Worm (Caenorhabditis elegans): ENCODE measurements around the gene ZK1240.2.

ZK1240.2 gene

DNA sequence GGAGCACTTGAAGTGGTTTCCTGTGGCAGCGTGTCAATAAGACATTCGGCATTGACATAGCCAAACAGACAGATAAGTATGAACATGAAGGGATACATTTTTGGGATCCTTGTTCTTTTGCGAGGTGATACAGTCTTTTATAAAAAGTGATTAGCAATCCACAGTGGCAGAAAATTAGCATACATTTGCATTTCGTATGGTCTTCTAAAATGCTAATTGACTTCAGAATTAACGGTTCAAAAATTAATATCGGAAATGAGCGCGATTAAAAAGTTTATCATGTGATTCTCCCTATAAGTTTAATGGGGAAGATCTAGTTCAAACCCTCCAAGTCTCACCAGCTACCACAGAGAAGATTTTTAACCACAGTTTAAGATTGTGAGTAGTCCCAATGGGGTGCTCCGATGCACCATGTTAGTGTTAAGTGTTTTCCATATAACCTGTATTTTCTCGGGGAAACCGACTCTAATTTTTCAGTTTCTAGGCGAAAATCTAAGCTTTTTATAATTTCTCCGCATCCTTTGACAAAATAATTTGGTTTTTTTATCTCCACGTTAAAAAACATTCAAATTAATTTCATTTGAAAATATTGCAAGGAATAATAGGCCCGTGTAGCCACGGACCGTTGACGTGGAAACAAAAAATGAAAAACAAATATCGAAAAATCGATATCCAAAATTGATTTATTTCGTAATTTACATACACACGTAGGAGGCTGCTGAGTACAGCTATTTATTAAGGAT, 43.6 kb downstream of the ZK1240.2 start, which contains the start of the genes F43C11.12 and F16G10.5:
F43C11.12 (minus strand) TSS at position 101 of the 743 bp plus-strand sequence.
F16G10.5 (plus strand) TSS at position 693 of the 743 bp plus-strand sequence.
- TF ChIP-seq lin-13 (GFP tag; optimal IDR thresholded peaks at IDR 0.05) (no peak), unc-62 (GFP tag; optimal IDR thresholded peaks at IDR 0.05) (no peak), skn-1 (tag; optimal IDR thresholded peaks at IDR 0.05) (no peak), nhr-77 (tag; optimal IDR thresholded peaks at IDR 0.05) (no peak), mbf-1 (tag; optimal IDR thresholded peaks at IDR 0.05) (no peak), F13H6.1 (tag; optimal IDR thresholded peaks at IDR 0.05) (no peak), nhr-12 (tag; optimal IDR thresholded peaks at IDR 0.05) (no peak), gmeb-1 (tag; optimal IDR thresholded peaks at IDR 0.05) (no peak), sma-3 (GFP tag; optimal IDR thresholded peaks at IDR 0.05) (no peak), zag-1 (tag; optimal IDR thresholded peaks at IDR 0.05) (no peak), mab-5 (tag; optimal IDR thresholded peaks at IDR 0.05) (no peak), unc-39 (tag; optimal IDR thresholded peaks at IDR 0.05) (no peak), nhr-21 (tag; optimal IDR thresholded peaks at IDR 0.05) (no peak), dmd-4 (tag; optimal IDR thresholded peaks at IDR 0.05) (no peak), ama-1 (optimal IDR thresholded peaks at IDR 0.05) (no peak), lsy-2 (tag; optimal IDR thresholded peaks at IDR 0.05) (no peak)

DNA sequence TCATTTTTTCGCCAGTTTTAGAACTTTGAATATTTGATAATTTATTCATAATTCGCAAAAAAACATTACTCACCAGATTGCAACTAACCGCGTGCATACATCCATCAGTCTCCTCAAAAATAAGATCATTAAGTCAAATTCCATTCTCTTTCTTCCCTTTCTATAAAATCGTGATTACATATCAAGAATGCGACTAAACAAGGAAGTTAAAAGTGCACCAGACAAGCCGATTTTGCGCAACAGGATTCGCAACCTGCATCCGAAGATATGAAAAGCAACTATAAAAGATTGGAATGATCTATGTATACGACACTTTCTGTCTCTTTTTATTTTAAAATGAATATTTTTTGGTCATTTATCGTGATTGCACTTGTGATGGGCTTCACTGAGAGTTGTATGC, 45.8 kb downstream of the ZK1240.2 start, which contains the start of gene hpo-25:
hpo-25 (plus strand) TSS at position 301 of the 400 bp plus-strand sequence.
- TF ChIP-seq alr-1 (tag; optimal IDR thresholded peaks at IDR 0.05) (no peak), nhr-129 (tag; optimal IDR thresholded peaks at IDR 0.05) (no peak), mdl-1 (tag; optimal IDR thresholded peaks at IDR 0.05) (no peak), unc-62 (GFP tag; optimal IDR thresholded peaks at IDR 0.05) (no peak), unc-39 (tag; optimal IDR thresholded peaks at IDR 0.05) (no peak), ztf-4 (tag; optimal IDR thresholded peaks at IDR 0.05) (no peak), nhr-6 (tag; optimal IDR thresholded peaks at IDR 0.05) (no peak), elt-1 (tag; optimal IDR thresholded peaks at IDR 0.05) (no peak), skn-1 (tag; optimal IDR thresholded peaks at IDR 0.05) (no peak), dmd-4 (tag; optimal IDR thresholded peaks at IDR 0.05) (no peak), F13H6.1 (tag; optimal IDR thresholded peaks at IDR 0.05) (no peak), nhr-21 (tag; optimal IDR thresholded peaks at IDR 0.05) (no peak), R02D3.7 (tag; optimal IDR thresholded peaks at IDR 0.05) (no peak), mab-5 (tag; optimal IDR thresholded peaks at IDR 0.05) (no peak), blmp-1 (tag; optimal IDR thresholded peaks at IDR 0.05; ENCODE audit: insufficient read depth) (no peak), peb-1 (tag; optimal IDR thresholded peaks at IDR 0.05) (no peak), nhr-23 (tag; optimal IDR thresholded peaks at IDR 0.05) (no peak), zag-1 (tag; optimal IDR thresholded peaks at IDR 0.05) (no peak), elt-3 (tag; optimal IDR thresholded peaks at IDR 0.05) (no peak)

DNA sequence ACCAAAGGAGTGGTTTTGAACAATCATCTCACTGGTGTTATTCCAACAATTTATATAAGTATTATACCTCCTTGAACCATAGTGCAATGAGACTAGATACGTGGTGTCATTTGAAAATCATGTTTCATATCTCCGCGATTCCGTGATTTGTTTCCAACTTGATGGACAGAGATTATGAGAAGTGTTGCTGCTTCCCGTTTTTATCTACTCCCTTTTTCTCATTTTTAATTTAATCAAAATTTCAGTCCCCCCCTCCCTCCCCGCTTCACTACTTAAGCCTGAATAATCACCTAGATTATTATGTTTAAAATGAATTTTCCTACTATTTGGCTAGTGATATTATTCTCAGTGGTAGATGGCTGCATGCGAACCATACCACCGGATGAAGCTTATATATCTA, 48.9 kb downstream of the ZK1240.2 start, which contains the start of gene F16G10.3:
F16G10.3 (plus strand) TSS at position 301 of the 400 bp plus-strand sequence.
- TF ChIP-seq snpc-4 (tag; optimal IDR thresholded peaks at IDR 0.05): no peak
- TF ChIP-seq C34F6.9 (tag; optimal IDR thresholded peaks at IDR 0.05): no peak
- no peak for TF ChIP-seq aly-2 (tag; optimal IDR thresholded peaks at IDR 0.05)
- no peak for TF ChIP-seq sma-3 (GFP tag; optimal IDR thresholded peaks at IDR 0.05)
- no peak for TF ChIP-seq nhr-10 (tag; optimal IDR thresholded peaks at IDR 0.05)
- no peak for TF ChIP-seq mbf-1 (tag; optimal IDR thresholded peaks at IDR 0.05)
- TF ChIP-seq sma-9 (GFP tag; optimal IDR thresholded peaks at IDR 0.05): no peak
- TF ChIP-seq sma-9 (tag; optimal IDR thresholded peaks at IDR 0.05): no peak
- TF ChIP-seq nhr-6 (tag; optimal IDR thresholded peaks at IDR 0.05): no peak
- no peak for TF ChIP-seq lin-11 (tag; optimal IDR thresholded peaks at IDR 0.05)

All from whole organism, L2 larva.